Worm (Caenorhabditis elegans) whole organism, L1 larva: ENCODE data around the gene str-254.

Source experiments
- C34B4.2 ChIP-seq: sonication (generic microtip); optimal IDR thresholded peaks from 2 replicates; lab custom pipeline; 2017; ENCODE audit warnings: mild to moderate bottlenecking, missing genetic modification characterization, missing compliant biosample characterization
- F16B12.6 ChIP-seq: fragments of 150-350 bp; optimal IDR thresholded peaks from 2 replicates; lab custom pipeline; 2014; ENCODE audit warnings: missing biosample characterization, missing genetic modification characterization
- alr-1 ChIP-seq: fragments of 200-800 bp; sonication (Bioruptor generic); optimal IDR thresholded peaks from 2 replicates; lab custom pipeline; 2018; ENCODE audit warnings: borderline replicate concordance, mild to moderate bottlenecking, missing genetic modification characterization, missing compliant biosample characterization
- ama-1 ChIP-seq: fragments of 150-350 bp; optimal IDR thresholded peaks from 2 replicates; lab custom pipeline; 2014
- ceh-63 ChIP-seq: fragments of 200-800 bp; sonication (Bioruptor generic); optimal IDR thresholded peaks from 2 replicates; lab custom pipeline; 2018; ENCODE audit warnings: mild to moderate bottlenecking, missing genetic modification characterization, missing compliant biosample characterization
- ceh-82 ChIP-seq, 3 experiments: fragments of 150-350 bp in 1 of 3; sonication (generic microtip) in 2 of 3; optimal IDR thresholded peaks; 2 replicates each; lab custom pipeline; 2014 to 2017; ENCODE audit warnings: missing biosample characterization in 3 of 3, missing genetic modification characterization in 3 of 3
- ceh-90 ChIP-seq: sonication (generic microtip); optimal IDR thresholded peaks from 2 replicates; lab custom pipeline; 2016; ENCODE audit warnings: missing genetic modification characterization, missing compliant biosample characterization
- efl-1 ChIP-seq, 4 experiments: fragments of 150-350 bp; optimal IDR thresholded peaks in 3 of 4; peaks in 1 of 4; 1 replicate in 1 of 4; 2 replicates in 3 of 4; lab custom pipeline; 2014; ENCODE audit warnings: missing biosample characterization in 2 of 4, missing genetic modification characterization in 2 of 4, missing genetic modification reagents in 2 of 4
- elt-2 ChIP-seq: sonication (generic microtip); optimal IDR thresholded peaks from 2 replicates; lab custom pipeline; 2016; ENCODE audit warnings: missing genetic modification characterization, mild to moderate bottlenecking, inconsistent platforms, missing compliant biosample characterization, missing genetic modification reagents
- elt-3 ChIP-seq, 6 experiments: fragments of 150-350 bp in 1 of 6; sonication (generic microtip); optimal IDR thresholded peaks; 2 replicates each; lab custom pipeline; 2017 to 2018; ENCODE audit warnings: missing biosample characterization in 6 of 6, missing genetic modification characterization in 6 of 6, inconsistent platforms in 1 of 6
- fkh-4 ChIP-seq: sonication (generic microtip); optimal IDR thresholded peaks from 2 replicates; lab custom pipeline; 2016; ENCODE audit warnings: missing compliant biosample characterization, missing genetic modification characterization, borderline replicate concordance
- fkh-8 ChIP-seq: sonication (generic microtip); optimal IDR thresholded peaks from 2 replicates; lab custom pipeline; 2016; ENCODE audit warnings: mild to moderate bottlenecking, missing genetic modification characterization, missing compliant biosample characterization
- fos-1 ChIP-seq: fragments of 150-350 bp; optimal IDR thresholded peaks from 2 replicates; lab custom pipeline; 2014; ENCODE audit warnings: missing biosample characterization, missing genetic modification characterization
- grh-1 ChIP-seq: fragments of 200-800 bp; sonication (Bioruptor generic); IDR thresholded peaks from 2 replicates; pipeline ENCODE4 v1.3.6; 2022; ENCODE audit warnings: missing genetic modification reagents, missing genetic modification characterization, missing compliant biosample characterization
- hlh-17 ChIP-seq: fragments of 200-800 bp; sonication (Bioruptor generic); optimal IDR thresholded peaks from 2 replicates; lab custom pipeline; 2018; ENCODE audit warnings: missing genetic modification characterization, mild to moderate bottlenecking, missing compliant biosample characterization, moderate library complexity, borderline replicate concordance
- hlh-4 ChIP-seq: sonication (generic microtip); optimal IDR thresholded peaks from 2 replicates; lab custom pipeline; 2016; ENCODE audit warnings: mild to moderate bottlenecking, missing genetic modification characterization, missing compliant biosample characterization
- jun-1 ChIP-seq: fragments of 150-350 bp; optimal IDR thresholded peaks from 2 replicates; lab custom pipeline; 2014; ENCODE audit warnings: missing biosample characterization, missing genetic modification reagents, missing genetic modification characterization
- lin-13 ChIP-seq: fragments of 150-350 bp; optimal IDR thresholded peaks from 2 replicates; lab custom pipeline; 2014; ENCODE audit warnings: missing biosample characterization, missing genetic modification reagents, missing genetic modification characterization
- lin-14 ChIP-seq: fragments of 200-800 bp; sonication (Bioruptor generic); optimal IDR thresholded peaks from 2 replicates; lab custom pipeline; 2018; ENCODE audit warnings: mild to moderate bottlenecking, missing genetic modification characterization, moderate library complexity, missing compliant biosample characterization
- lin-15B ChIP-seq: fragments of 150-350 bp; sonication (generic microtip); optimal IDR thresholded peaks from 3 replicates; lab custom pipeline; 2014; ENCODE audit warnings: missing biosample characterization, missing genetic modification characterization
- lir-3 ChIP-seq: sonication (generic microtip); optimal IDR thresholded peaks from 2 replicates; lab custom pipeline; 2016; ENCODE audit warnings: mild to moderate bottlenecking, missing genetic modification characterization, moderate library complexity, missing compliant biosample characterization; ENCODE audit not compliant: poor library complexity
- lsy-2 ChIP-seq, 2 experiments: fragments of 150-350 bp; optimal IDR thresholded peaks; 2 replicates each; lab custom pipeline; 2014; ENCODE audit warnings: missing biosample characterization in 2 of 2, missing genetic modification characterization in 2 of 2
- mdl-1 ChIP-seq, 2 experiments: fragments of 150-350 bp; optimal IDR thresholded peaks; 2 replicates each; lab custom pipeline; 2014 to 2017; ENCODE audit warnings: missing biosample characterization in 2 of 2, missing genetic modification characterization in 2 of 2, inconsistent platforms in 1 of 2
- mef-2 ChIP-seq: fragments of 150-350 bp; optimal IDR thresholded peaks from 2 replicates; lab custom pipeline; 2014; ENCODE audit warnings: missing biosample characterization, missing genetic modification characterization
- nhr-11 ChIP-seq: fragments of 150-350 bp; optimal IDR thresholded peaks from 2 replicates; lab custom pipeline; 2014; ENCODE audit warnings: missing biosample characterization, missing genetic modification characterization
- nhr-71 ChIP-seq: sonication (generic microtip); optimal IDR thresholded peaks from 2 replicates; lab custom pipeline; 2016; ENCODE audit warnings: mild to moderate bottlenecking, missing genetic modification characterization, moderate library complexity, missing compliant biosample characterization
- nhr-90 ChIP-seq: sonication (generic microtip); optimal IDR thresholded peaks from 2 replicates; lab custom pipeline; 2016; ENCODE audit warnings: mild to moderate bottlenecking, missing genetic modification characterization, missing compliant biosample characterization; ENCODE audit not compliant: poor library complexity
- rnt-1 ChIP-seq: sonication (generic microtip); optimal IDR thresholded peaks from 2 replicates; lab custom pipeline; 2016; ENCODE audit warnings: mild to moderate bottlenecking, missing genetic modification characterization, moderate library complexity, missing compliant biosample characterization
- skn-1 ChIP-seq: fragments of 150-350 bp; optimal IDR thresholded peaks from 2 replicates; lab custom pipeline; 2014; ENCODE audit warnings: missing biosample characterization, missing genetic modification characterization
- snu-23 ChIP-seq: sonication (generic microtip); optimal IDR thresholded peaks from 2 replicates; lab custom pipeline; 2016; ENCODE audit warnings: missing genetic modification characterization, missing compliant biosample characterization
- unc-62 ChIP-seq: fragments of 150-350 bp; optimal IDR thresholded peaks from 2 replicates; lab custom pipeline; 2014; ENCODE audit warnings: missing biosample characterization, missing genetic modification reagents, missing genetic modification characterization
- zag-1 ChIP-seq: fragments of 150-350 bp; optimal IDR thresholded peaks from 2 replicates; lab custom pipeline; 2014; ENCODE audit warnings: missing biosample characterization, missing genetic modification characterization
- zip-4 ChIP-seq: fragments of 200-800 bp; sonication (Bioruptor generic); optimal IDR thresholded peaks from 2 replicates; lab custom pipeline; 2018; ENCODE audit warnings: mild to moderate bottlenecking, missing genetic modification characterization, moderate library complexity, missing compliant biosample characterization

Gene str-254

DNA sequence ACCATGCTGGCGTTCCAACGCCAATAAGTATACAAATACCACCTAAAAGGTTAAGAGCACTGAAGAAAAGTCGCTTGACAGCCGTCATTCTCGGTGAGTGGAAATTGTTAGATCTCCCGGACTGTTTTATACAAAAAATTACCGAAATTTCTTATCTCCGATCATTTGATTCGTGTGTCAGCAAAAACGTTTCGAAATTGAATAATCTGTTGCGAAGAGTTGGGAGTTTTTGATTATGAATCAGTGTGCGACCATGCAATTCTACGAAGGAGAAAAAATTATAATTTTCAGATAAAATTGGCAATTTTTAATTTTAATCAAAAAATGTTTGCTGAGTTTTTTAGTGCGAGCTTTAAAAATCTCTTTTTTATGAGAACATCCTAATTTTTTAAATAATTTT is 13.7 kb downstream of the str-254 start, which contains the start of gene clc-11:
Gene clc-11, minus strand, starts transcription at position 101 of the 400 bp plus-strand sequence.
- TF ChIP-seq efl-1 (optimal IDR thresholded peaks at IDR 0.05; lab: Kevin White, UChicago): no peak
- peak in 1 of 2 experiments; percentile 65 for TF ChIP-seq efl-1 (GFP tag; optimal IDR thresholded peaks at IDR 0.05 in 1 of 2; lab: Kevin White, UChicago)
- TF ChIP-seq elt-2 (tag; lab: Kevin White, UChicago): peak; percentile 10
- TF ChIP-seq grh-1 (GFP tag; lab: Robert Waterston, UW): no peak
- TF ChIP-seq lin-13 (GFP tag; lab: Kevin White, UChicago): no peak
- no peak for TF ChIP-seq alr-1 (tag; lab: Kevin White, UChicago)

DNA sequence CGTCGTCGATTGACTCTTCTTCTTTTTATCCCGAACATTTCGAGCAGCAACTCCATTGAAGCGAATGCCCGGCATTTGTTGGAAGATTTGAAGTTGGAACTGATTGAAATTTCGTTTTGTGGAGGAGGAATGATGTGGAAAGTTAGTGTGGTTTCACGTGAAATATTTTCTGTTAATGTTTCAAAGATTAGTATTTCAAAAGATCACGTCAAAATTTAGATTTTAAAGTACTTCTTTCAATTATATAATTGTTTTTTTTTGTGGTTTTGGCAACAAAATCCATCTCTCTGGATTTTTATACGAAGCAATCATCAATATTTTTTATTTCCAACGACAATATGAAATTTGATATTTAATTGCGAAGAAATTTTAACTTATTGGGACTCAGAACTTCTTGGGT is 16.2 kb downstream of the str-254 start, which contains the start of gene F44G3.7:
Gene F44G3.7, minus strand, starts transcription at position 101 of the 400 bp plus-strand sequence.
- no peak for TF ChIP-seq lsy-2 (tag; optimal IDR thresholded peaks at IDR 0.05; lab: Kevin White, UChicago)
- TF ChIP-seq mdl-1 (tag; optimal IDR thresholded peaks at IDR 0.05; lab: Kevin White, UChicago): no peak
- no peak for TF ChIP-seq zag-1
- TF ChIP-seq alr-1 (tag; lab: Kevin White, UChicago): no peak
- TF ChIP-seq hlh-4 (tag; lab: Kevin White, UChicago): no peak
- TF ChIP-seq ceh-82 (tag; optimal IDR thresholded peaks at IDR 0.05; lab: Kevin White, UChicago): no peak
- TF ChIP-seq ceh-63 (GFP tag; lab: Kevin White, UChicago): no peak
- no peak for TF ChIP-seq ceh-90 (tag; lab: Kevin White, UChicago)
- no peak for TF ChIP-seq fkh-8 (tag; lab: Kevin White, UChicago)
- TF ChIP-seq lin-15B (tag; lab: Kevin White, UChicago): no peak
- no peak for TF ChIP-seq skn-1 (tag; lab: Kevin White, UChicago)
- no peak for TF ChIP-seq nhr-90 (tag; lab: Kevin White, UChicago)
- no peak for TF ChIP-seq hlh-17 (GFP tag; lab: Kevin White, UChicago)
- TF ChIP-seq lin-14 (GFP tag; lab: Kevin White, UChicago): no peak
- TF ChIP-seq lir-3 (tag; lab: Kevin White, UChicago): no peak
- TF ChIP-seq elt-3 (tag; optimal IDR thresholded peaks at IDR 0.05; lab: Kevin White, UChicago): no peak
- TF ChIP-seq rnt-1 (tag; lab: Kevin White, UChicago): no peak
- TF ChIP-seq ama-1: no peak
- TF ChIP-seq, all 84 proteins: peak for 0

DNA sequence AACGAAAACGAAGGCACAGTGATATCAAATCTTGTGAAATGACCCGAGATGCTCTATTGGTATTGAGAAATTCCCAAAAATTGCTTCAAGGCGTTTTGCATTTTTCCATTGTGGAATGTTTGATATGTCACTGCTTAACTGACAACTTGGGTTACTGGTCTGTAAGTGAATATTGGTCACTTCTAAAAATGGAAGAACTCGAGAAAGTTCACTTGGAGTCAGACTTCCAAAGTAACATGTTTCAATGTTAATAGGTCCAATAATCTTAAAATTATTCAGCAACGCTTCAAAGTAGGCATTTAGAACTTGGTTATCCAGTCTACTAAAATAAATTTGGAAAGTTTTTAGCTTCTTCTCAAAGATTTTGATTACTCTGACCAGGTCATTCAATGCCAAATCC is 20.6 kb downstream of the str-254 start, which contains the start of gene fbxa-144:
Gene fbxa-144, minus strand, starts transcription at position 101 of the 400 bp plus-strand sequence.
- no peak for TF ChIP-seq ama-1
- TF ChIP-seq ceh-63 (GFP tag; lab: Kevin White, UChicago): no peak
- TF ChIP-seq snu-23 (GFP tag; lab: Kevin White, UChicago): no peak
- no peak for TF ChIP-seq fos-1
- TF ChIP-seq lin-15B (tag; lab: Kevin White, UChicago): no peak
- no peak for TF ChIP-seq fkh-8 (tag; lab: Kevin White, UChicago)
- no peak for TF ChIP-seq nhr-11 (tag; lab: Kevin White, UChicago)
- no peak for TF ChIP-seq C34B4.2 (tag; lab: Kevin White, UChicago)
- TF ChIP-seq fkh-4: no peak
- no peak for TF ChIP-seq rnt-1 (tag; lab: Kevin White, UChicago)
- TF ChIP-seq jun-1 (tag; lab: Kevin White, UChicago): no peak
- TF ChIP-seq unc-62 (GFP tag; lab: Kevin White, UChicago): no peak
- TF ChIP-seq nhr-71: no peak

ce11 chrV:16132215-16132614 is 21.1 kb downstream of the str-254 start:
- peak; percentile 15 for TF ChIP-seq zip-4
- TF ChIP-seq mef-2 (tag; lab: Kevin White, UChicago): no peak
- TF ChIP-seq F16B12.6 (tag; lab: Kevin White, UChicago): no peak
- no peak for TF ChIP-seq hlh-17 (GFP tag; lab: Kevin White, UChicago)
